Worm (Caenorhabditis elegans) whole organism, early embryonic: ENCODE data around the gene era-1.

Experiments
- B0310.2 ChIP-seq: sonication (generic microtip); optimal IDR thresholded peaks from 2 replicates; lab custom pipeline; 2016; ENCODE audit warnings: mild to moderate bottlenecking, missing genetic modification characterization, missing compliant biosample characterization
- F13C5.2 ChIP-seq: sonication (generic microtip); optimal IDR thresholded peaks from 2 replicates; lab custom pipeline; 2017; ENCODE audit warnings: mild to moderate bottlenecking, missing genetic modification characterization, inconsistent platforms, missing compliant biosample characterization
- aly-1 ChIP-seq: sonication (generic microtip); optimal IDR thresholded peaks from 2 replicates; lab custom pipeline; 2016; ENCODE audit warnings: missing genetic modification characterization, missing compliant biosample characterization
- ama-1 ChIP-seq: fragments of 150-350 bp; optimal IDR thresholded peaks from 2 replicates; lab custom pipeline; 2014
- ceh-13 ChIP-seq: fragments of 200-800 bp; sonication (Bioruptor generic); optimal IDR thresholded peaks from 2 replicates; lab custom pipeline; 2018; ENCODE audit warnings: mild to moderate bottlenecking, missing genetic modification characterization, missing compliant biosample characterization
- ceh-36 ChIP-seq: sonication (generic microtip); optimal IDR thresholded peaks from 2 replicates; lab custom pipeline; 2016; ENCODE audit warnings: missing genetic modification characterization, inconsistent platforms, missing compliant biosample characterization
- ets-7 ChIP-seq: sonication (generic microtip); optimal IDR thresholded peaks from 2 replicates; lab custom pipeline; 2016; ENCODE audit warnings: missing genotype, missing genetic modification characterization, missing compliant biosample characterization
- flt-1 ChIP-seq: fragments of 200-800 bp; sonication (Bioruptor generic); IDR thresholded peaks from 2 replicates; pipeline ENCODE4 v1.3.6; 2022; ENCODE audit warnings: missing genetic modification characterization, missing compliant biosample characterization
- hmbx-1 ChIP-seq: sonication (generic microtip); optimal IDR thresholded peaks from 2 replicates; lab custom pipeline; 2016; ENCODE audit warnings: mild to moderate bottlenecking, missing genetic modification characterization, missing compliant biosample characterization
- hmg-4 ChIP-seq: fragments of 200-800 bp; sonication (Bioruptor generic); optimal IDR thresholded peaks from 2 replicates; lab custom pipeline; 2018; ENCODE audit warnings: mild to moderate bottlenecking, missing genetic modification characterization, missing compliant biosample characterization
- hnd-1 ChIP-seq: sonication (generic microtip); optimal IDR thresholded peaks from 2 replicates; lab custom pipeline; 2016; ENCODE audit warnings: missing genetic modification characterization, missing compliant biosample characterization
- pes-1 ChIP-seq: fragments of 200-800 bp; sonication (Bioruptor generic); IDR thresholded peaks from 2 replicates; pipeline ENCODE4 v1.3.6; 2022; ENCODE audit warnings: missing genetic modification reagents, missing genetic modification characterization, missing compliant biosample characterization
- scrt-1 ChIP-seq: fragments of 200-800 bp; sonication (Bioruptor generic); IDR thresholded peaks from 2 replicates; pipeline ENCODE4 v1.3.6; 2022; ENCODE audit warnings: missing genetic modification characterization, missing compliant biosample characterization
- sea-1 ChIP-seq: fragments of 200-800 bp; sonication (Bioruptor generic); conservative IDR thresholded peaks from 2 replicates; pipeline ENCODE4 v1.3.6; 2022; ENCODE audit warnings: missing genetic modification characterization, missing compliant biosample characterization
- tbx-11 ChIP-seq: fragments of 200-800 bp; sonication (Bioruptor generic); IDR thresholded peaks from 2 replicates; pipeline ENCODE4 v1.3.6; 2022; ENCODE audit warnings: missing genetic modification characterization, missing compliant biosample characterization
- tbx-37 ChIP-seq: fragments of 200-800 bp; sonication (Bioruptor generic); conservative IDR thresholded peaks from 2 replicates; pipeline ENCODE4 v1.3.6; 2022; ENCODE audit warnings: missing genetic modification reagents, missing genetic modification characterization, missing compliant biosample characterization
- tra-4 ChIP-seq: sonication (generic microtip); optimal IDR thresholded peaks from 2 replicates; lab custom pipeline; 2017; ENCODE audit warnings: missing genetic modification characterization, missing compliant biosample characterization

Gene era-1

ce11 chrV:6736877-6737276, 34.0 kb downstream of the era-1 start:
- TF ChIP-seq F13C5.2 (tag; lab: Kevin White, UChicago) (no peak), flt-1 (GFP tag; lab: Robert Waterston, UW) (no peak), pes-1 (GFP tag; lab: Robert Waterston, UW) (no peak), tbx-11 (GFP tag; lab: Robert Waterston, UW) (no peak), tbx-37 (no peak), ceh-13 (GFP tag; lab: Kevin White, UChicago) (no peak), ama-1 (no peak), B0310.2 (tag; lab: Kevin White, UChicago) (no peak), scrt-1 (GFP tag; lab: Robert Waterston, UW) (no peak), sea-1 (no peak), hmg-4 (GFP tag; lab: Kevin White, UChicago) (no peak)

DNA sequence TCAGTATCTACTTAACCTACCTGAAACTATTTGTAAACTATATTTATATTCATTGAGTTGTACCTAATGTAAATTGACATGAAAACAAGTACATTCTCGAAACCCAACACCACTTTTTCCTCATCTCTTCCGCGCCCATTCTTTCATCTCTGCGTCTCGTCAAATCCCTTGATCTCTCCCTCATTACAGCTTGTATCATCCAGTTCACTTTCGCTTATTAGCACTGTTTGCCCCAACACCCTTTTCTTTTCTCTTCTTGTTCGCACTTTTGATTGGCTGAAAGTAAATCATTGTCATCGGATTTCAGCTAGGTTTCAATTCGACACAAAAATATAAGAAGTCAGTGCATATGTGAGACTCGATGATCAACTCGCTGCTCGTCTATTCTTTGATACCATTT, 41.9 kb downstream of the era-1 start, which contains the start of gene T25F10.3:
Gene T25F10.3, plus strand, starts transcription at position 308 of the 400 bp plus-strand sequence.
- TF ChIP-seq ets-7 (tag; lab: Kevin White, UChicago) = no peak
- no peak for TF ChIP-seq tbx-37

- TF ChIP-seq ceh-13 (GFP tag; lab: Kevin White, UChicago) (no peak), aly-1 (tag; lab: Kevin White, UChicago) (no peak), tbx-11 (GFP tag; lab: Robert Waterston, UW) (no peak), B0310.2 (tag; lab: Kevin White, UChicago) (no peak), flt-1 (GFP tag; lab: Robert Waterston, UW) (no peak), tbx-37 (no peak), hnd-1 (tag; lab: Kevin White, UChicago) (no peak), ets-7 (tag; lab: Kevin White, UChicago) (no peak), ama-1 (no peak), tra-4 (tag; lab: Kevin White, UChicago) (no peak), hmbx-1 (tag; lab: Kevin White, UChicago) (no peak), F13C5.2 (tag; lab: Kevin White, UChicago) (no peak), pes-1 (GFP tag; lab: Robert Waterston, UW) (no peak), scrt-1 (GFP tag; lab: Robert Waterston, UW) (no peak), sea-1 (no peak), ceh-36 (tag; lab: Kevin White, UChicago) (no peak), hmg-4 (GFP tag; lab: Kevin White, UChicago) (no peak)
Observed at ce11 chrV:6751493-6752100, 48.7 kb downstream of the era-1 start.

- TF ChIP-seq ceh-13 (GFP tag; lab: Kevin White, UChicago) (no peak), scrt-1 (GFP tag; lab: Robert Waterston, UW) (no peak), F13C5.2 (tag; lab: Kevin White, UChicago) (no peak), sea-1 (no peak), pes-1 (GFP tag; lab: Robert Waterston, UW) (no peak), aly-1 (tag; lab: Kevin White, UChicago) (no peak), tbx-37 (no peak), flt-1 (GFP tag; lab: Robert Waterston, UW) (no peak), ets-7 (tag; lab: Kevin White, UChicago) (no peak), ceh-36 (tag; lab: Kevin White, UChicago) (no peak), ama-1 (no peak)
Observed at ce11 chrV:6753257-6753656, 50.4 kb downstream of the era-1 start.
